Worm (Caenorhabditis elegans) whole organism, L4 larva: ENCODE data around the gene lgg-1.
A peak's percentile ranks its signal among the peaks of the same experiment; 100 is the strongest.

ENCODE experiments used
- D1046.2 ChIP-seq: fragments of 200-800 bp; sonication (Bioruptor generic); IDR thresholded peaks from 2 replicates; pipeline ENCODE4 v1.3.6; 2022; ENCODE audit warnings: missing genetic modification characterization, missing compliant biosample characterization
- F10B5.3 ChIP-seq: sonication (generic microtip); optimal IDR thresholded peaks from 2 replicates; lab custom pipeline; 2016; ENCODE audit warnings: mild to moderate bottlenecking, missing genetic modification characterization, missing compliant biosample characterization
- F44E2.7 ChIP-seq: fragments of 200-800 bp; sonication (Bioruptor generic); IDR thresholded peaks from 2 replicates; pipeline ENCODE4 v2.1.2; 2022; ENCODE audit warnings: missing genetic modification characterization, missing compliant biosample characterization
- F49E8.2 ChIP-seq: sonication (generic microtip); optimal IDR thresholded peaks from 2 replicates; lab custom pipeline; 2016; ENCODE audit warnings: missing compliant biosample characterization, mild to moderate bottlenecking, missing genetic modification characterization, borderline replicate concordance
- Y75B8A.6 ChIP-seq: fragments of 200-800 bp; sonication (Bioruptor generic); IDR thresholded peaks from 2 replicates; pipeline ENCODE4 v1.3.6; 2022; ENCODE audit warnings: missing genetic modification reagents, missing genetic modification characterization, missing compliant biosample characterization
- ZK337.2 ChIP-seq: fragments of 200-800 bp; sonication (Bioruptor generic); IDR thresholded peaks from 2 replicates; pipeline ENCODE4 v1.3.6; 2022; ENCODE audit warnings: missing genetic modification reagents, missing genetic modification characterization, missing compliant biosample characterization
- aha-1 ChIP-seq: fragments of 150-350 bp; peaks from one replicate; lab custom pipeline; 2014; ENCODE audit warnings: missing biosample characterization, missing genetic modification characterization
- ceh-20 ChIP-seq: fragments of 200-800 bp; sonication (Bioruptor generic); IDR thresholded peaks from 2 replicates; pipeline ENCODE4 v1.3.6; 2022; ENCODE audit warnings: missing genetic modification reagents, missing genetic modification characterization, missing compliant biosample characterization
- ceh-44 ChIP-seq: fragments of 200-800 bp; sonication (Bioruptor generic); IDR thresholded peaks from 2 replicates; pipeline ENCODE4 v1.3.6; 2022; ENCODE audit warnings: missing genetic modification reagents, missing genetic modification characterization, missing compliant biosample characterization
- ceh-62 ChIP-seq: sonication (generic microtip); optimal IDR thresholded peaks from 2 replicates; lab custom pipeline; 2017; ENCODE audit warnings: missing biosample characterization, missing genetic modification characterization
- ces-1 ChIP-seq: fragments of 150-350 bp; sonication (generic microtip); optimal IDR thresholded peaks from 4 replicates; lab custom pipeline; 2014; ENCODE audit warnings: missing biosample characterization, missing genetic modification reagents, missing genetic modification characterization
- cey-2 ChIP-seq: sonication (generic microtip); optimal IDR thresholded peaks from 3 replicates; lab custom pipeline; 2017; ENCODE audit warnings: missing genetic modification characterization, mild to moderate bottlenecking, missing compliant biosample characterization, antibody characterized with exemption, borderline replicate concordance; ENCODE audit not compliant: insufficient read depth
- ctbp-1 ChIP-seq: fragments of 200-800 bp; sonication (Bioruptor generic); IDR thresholded peaks from 2 replicates; pipeline ENCODE4 v1.3.6; 2022; ENCODE audit warnings: missing genetic modification reagents, missing genetic modification characterization, missing compliant biosample characterization
- daf-12 ChIP-seq: fragments of 150-350 bp; optimal IDR thresholded peaks from 2 replicates; lab custom pipeline; 2014; ENCODE audit warnings: missing biosample characterization, missing genetic modification reagents, missing genetic modification characterization
- dmd-8 ChIP-seq: fragments of 200-800 bp; sonication (Bioruptor generic); IDR thresholded peaks from 2 replicates; pipeline ENCODE4 v1.3.6; 2022; ENCODE audit warnings: missing genetic modification characterization, missing compliant biosample characterization
- duxl-1 ChIP-seq: sonication (generic microtip); optimal IDR thresholded peaks from 2 replicates; lab custom pipeline; 2016; ENCODE audit warnings: mild to moderate bottlenecking, missing genetic modification characterization, moderate library complexity, missing compliant biosample characterization; ENCODE audit not compliant: poor library complexity
- dve-1 ChIP-seq: sonication (generic microtip); optimal IDR thresholded peaks from 2 replicates; lab custom pipeline; 2017; ENCODE audit warnings: antibody characterized with exemption, mild to moderate bottlenecking, missing genetic modification characterization, missing compliant biosample characterization; ENCODE audit not compliant: insufficient read depth
- egl-43 ChIP-seq: fragments of 200-800 bp; sonication (Bioruptor generic); IDR thresholded peaks from 2 replicates; pipeline ENCODE4 v1.3.6; 2022; ENCODE audit warnings: missing genetic modification reagents, missing genetic modification characterization, missing compliant biosample characterization
- fkh-10 ChIP-seq: fragments of 150-350 bp; optimal IDR thresholded peaks from 2 replicates; lab custom pipeline; 2014; ENCODE audit warnings: missing biosample characterization, missing genetic modification reagents, missing genetic modification characterization
- gei-8 ChIP-seq: fragments of 200-800 bp; sonication (Bioruptor generic); optimal IDR thresholded peaks from 2 replicates; lab custom pipeline; 2018; ENCODE audit warnings: mild to moderate bottlenecking, missing genetic modification characterization, missing compliant biosample characterization
- hif-1 ChIP-seq, 2 experiments: sonication (generic microtip); optimal IDR thresholded peaks; 2 replicates each; lab custom pipeline; 2016 to 2017; ENCODE audit warnings: missing compliant biosample characterization in 2 of 2, missing genetic modification characterization in 2 of 2, missing genetic modification reagents in 2 of 2, missing genotype in 2 of 2, mild to moderate bottlenecking in 1 of 2
- hmg-1.1 ChIP-seq: fragments of 200-800 bp; sonication (Bioruptor generic); IDR thresholded peaks from 2 replicates; pipeline ENCODE4 v1.3.6; 2022; ENCODE audit warnings: missing genetic modification reagents, missing genetic modification characterization, missing compliant biosample characterization
- jun-1 ChIP-seq: fragments of 150-350 bp; optimal IDR thresholded peaks from 2 replicates; lab custom pipeline; 2014; ENCODE audit warnings: missing biosample characterization, missing genetic modification reagents, missing genetic modification characterization
- lin-1 ChIP-seq: fragments of 200-800 bp; sonication (Bioruptor generic); IDR thresholded peaks from 2 replicates; pipeline ENCODE4 v1.3.6; 2022; ENCODE audit warnings: missing genetic modification reagents, missing genetic modification characterization, missing compliant biosample characterization
- lin-13 ChIP-seq: fragments of 150-350 bp; optimal IDR thresholded peaks from 2 replicates; lab custom pipeline; 2014; ENCODE audit warnings: missing biosample characterization, missing genetic modification reagents, missing genetic modification characterization
- lin-15B ChIP-seq: fragments of 150-350 bp; sonication (generic microtip); optimal IDR thresholded peaks from 3 replicates; lab custom pipeline; 2014; ENCODE audit warnings: missing biosample characterization, missing genetic modification characterization
- lin-29 ChIP-seq: fragments of 200-800 bp; sonication (Bioruptor generic); IDR thresholded peaks from 2 replicates; pipeline ENCODE4 v1.3.6; 2022; ENCODE audit warnings: missing genetic modification reagents, missing genetic modification characterization, missing compliant biosample characterization
- lin-38 ChIP-seq: fragments of 200-800 bp; sonication (Bioruptor generic); IDR thresholded peaks from 2 replicates; pipeline ENCODE4 v1.3.6; 2022; ENCODE audit warnings: missing genetic modification reagents, missing genetic modification characterization, missing compliant biosample characterization
- lin-39 ChIP-seq: fragments of 150-350 bp; optimal IDR thresholded peaks from 2 replicates; lab custom pipeline; 2014; ENCODE audit warnings: missing biosample characterization, missing genetic modification reagents, missing genetic modification characterization
- lir-3 ChIP-seq: sonication (generic microtip); optimal IDR thresholded peaks from 2 replicates; lab custom pipeline; 2016; ENCODE audit warnings: mild to moderate bottlenecking, missing genetic modification characterization, missing compliant biosample characterization
- madf-5 ChIP-seq, 2 experiments: fragments of 200-800 bp; sonication (Bioruptor generic); IDR thresholded peaks; 2 replicates each; pipeline ENCODE4 v1.3.6; 2022; ENCODE audit warnings: missing compliant biosample characterization in 2 of 2, missing genetic modification characterization in 2 of 2
- mep-1 ChIP-seq: fragments of 150-350 bp; sonication (generic microtip); optimal IDR thresholded peaks from 3 replicates; lab custom pipeline; 2014; ENCODE audit warnings: missing biosample characterization, missing genetic modification characterization
- mxl-2 ChIP-seq: fragments of 200-800 bp; sonication (Bioruptor generic); conservative IDR thresholded peaks from 2 replicates; pipeline ENCODE4 v1.3.6; 2022; ENCODE audit warnings: missing genetic modification reagents, missing genetic modification characterization, missing compliant biosample characterization
- nhr-10 ChIP-seq: fragments of 150-350 bp; optimal IDR thresholded peaks from 2 replicates; lab custom pipeline; 2014; ENCODE audit warnings: missing biosample characterization, missing genetic modification characterization
- nhr-11 ChIP-seq: fragments of 150-350 bp; optimal IDR thresholded peaks from 2 replicates; lab custom pipeline; 2014; ENCODE audit warnings: missing biosample characterization, missing genetic modification characterization
- nhr-111 ChIP-seq: fragments of 200-800 bp; sonication (Bioruptor generic); optimal IDR thresholded peaks from 2 replicates; lab custom pipeline; 2018; ENCODE audit warnings: mild to moderate bottlenecking, missing genetic modification characterization, missing compliant biosample characterization
- nhr-28 ChIP-seq: fragments of 150-350 bp; optimal IDR thresholded peaks from 2 replicates; lab custom pipeline; 2014; ENCODE audit warnings: missing biosample characterization, missing genetic modification characterization
- nhr-48 ChIP-seq: sonication (generic microtip); optimal IDR thresholded peaks from 2 replicates; lab custom pipeline; 2016; ENCODE audit warnings: mild to moderate bottlenecking, missing genetic modification characterization, missing compliant biosample characterization
- nhr-6 ChIP-seq: fragments of 150-350 bp; optimal IDR thresholded peaks from 2 replicates; lab custom pipeline; 2014; ENCODE audit warnings: missing biosample characterization, missing genetic modification characterization
- pha-4 ChIP-seq, 2 experiments: fragments of 150-350 bp in 1 of 2; fragments of 200-800 bp in 1 of 2; sonication (Bioruptor generic) in 1 of 2; IDR thresholded peaks in 1 of 2; optimal IDR thresholded peaks in 1 of 2; 2 replicates each; pipeline versions ENCODE4 v1.3.6 to Lab custom; 2014 to 2022; ENCODE audit warnings: missing genetic modification characterization in 2 of 2, missing genetic modification reagents in 2 of 2, missing biosample characterization in 1 of 2, missing compliant biosample characterization in 1 of 2
- php-3 ChIP-seq: fragments of 200-800 bp; sonication (Bioruptor generic); IDR thresholded peaks from 2 replicates; pipeline ENCODE4 v1.3.6; 2022; ENCODE audit warnings: missing genetic modification reagents, missing genetic modification characterization, missing compliant biosample characterization
- saeg-2 ChIP-seq: fragments of 200-800 bp; sonication (Bioruptor generic); IDR thresholded peaks from 2 replicates; pipeline ENCODE4 v1.3.6; 2022; ENCODE audit warnings: missing genetic modification reagents, missing genetic modification characterization, missing compliant biosample characterization
- set-16 ChIP-seq: fragments of 200-800 bp; sonication (Bioruptor generic); IDR thresholded peaks from 2 replicates; pipeline ENCODE4 v1.3.6; 2022; ENCODE audit warnings: missing genetic modification reagents, missing genetic modification characterization, missing compliant biosample characterization
- tra-1 ChIP-seq: fragments of 200-800 bp; sonication (Bioruptor generic); IDR thresholded peaks from 2 replicates; pipeline ENCODE4 v1.3.6; 2022; ENCODE audit warnings: missing genetic modification reagents, missing genetic modification characterization, missing compliant biosample characterization
- unc-62 ChIP-seq, 3 experiments: fragments of 150-350 bp in 1 of 3; sonication (generic microtip); optimal IDR thresholded peaks in 2 of 3; peaks in 1 of 3; 1 replicate in 1 of 3; 2 replicates in 2 of 3; lab custom pipeline; 2014 to 2017; ENCODE audit warnings: missing biosample characterization in 3 of 3, missing genetic modification characterization in 3 of 3, missing genetic modification reagents in 3 of 3, missing genotype in 1 of 3
- zfp-3 ChIP-seq: fragments of 200-800 bp; sonication (Bioruptor generic); conservative IDR thresholded peaks from 2 replicates; pipeline ENCODE4 v1.3.6; 2022; ENCODE audit warnings: missing genetic modification reagents, missing genetic modification characterization, missing compliant biosample characterization
- zip-2 ChIP-seq: fragments of 150-350 bp; optimal IDR thresholded peaks from 2 replicates; lab custom pipeline; 2014; ENCODE audit warnings: missing biosample characterization, missing genetic modification characterization
- ztf-11 ChIP-seq: fragments of 150-350 bp; optimal IDR thresholded peaks from 2 replicates; lab custom pipeline; 2014; ENCODE audit warnings: missing biosample characterization, missing genetic modification characterization
- ztf-7 ChIP-seq: fragments of 150-350 bp; optimal IDR thresholded peaks from 2 replicates; lab custom pipeline; 2014; ENCODE audit warnings: missing biosample characterization, missing genetic modification characterization

lgg-1 gene

DNA sequence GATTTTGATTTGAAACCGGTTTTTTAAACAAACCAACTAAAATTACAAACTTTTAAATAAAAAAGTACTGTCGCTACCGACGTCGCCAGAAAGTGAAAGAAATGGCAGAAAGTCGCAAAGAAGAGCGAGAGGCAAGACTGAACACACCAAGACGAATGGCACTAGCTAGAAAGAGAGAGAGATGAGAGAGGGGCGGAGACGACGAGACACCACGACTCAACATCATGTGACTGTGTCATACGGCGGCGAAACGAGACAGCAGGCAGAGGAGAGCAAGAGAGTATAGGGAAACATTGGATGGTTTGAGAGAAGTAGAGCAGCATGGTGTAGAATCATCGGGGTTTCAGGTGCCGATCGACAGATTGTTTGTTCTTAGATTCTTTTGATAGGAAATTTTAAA lies 841 bp upstream of the lgg-1 start (continued):
- TF ChIP-seq ceh-20: peak; percentile 83
- TF ChIP-seq jun-1 (tag; lab: Kevin White, UChicago): peak; percentile 64
- no peak for TF ChIP-seq gei-8 (GFP tag; lab: Kevin White, UChicago)
- TF ChIP-seq lir-3 (tag; lab: Kevin White, UChicago): no peak
- TF ChIP-seq lin-39 (tag; lab: Kevin White, UChicago): no peak
- TF ChIP-seq lin-1: peak; percentile 65; the same call in 1 of the 2 replicates
- TF ChIP-seq nhr-11: peak; percentile 90
- peak; percentile 89 for TF ChIP-seq aha-1 (tag; lab: Kevin White, UChicago)
- TF ChIP-seq php-3: 0 out of 2 replicates have a peak, but pooled peaks have one; percentile 30
- TF ChIP-seq dve-1: peak; percentile 97
- TF ChIP-seq nhr-10 (tag; lab: Kevin White, UChicago): peak; percentile 84
- peak; percentile 79 for TF ChIP-seq nhr-48 (tag; lab: Kevin White, UChicago)
- TF ChIP-seq ceh-62 (tag; lab: Kevin White, UChicago): no peak
- TF ChIP-seq ces-1 (GFP tag; lab: Kevin White, UChicago): no peak
- TF ChIP-seq mxl-2 (GFP tag; lab: Robert Waterston, UW): 0 out of 2 replicates have a peak, but pooled peaks have one; percentile 47
- peak; percentile 92 for TF ChIP-seq hmg-1.1 (GFP tag; lab: Robert Waterston, UW)
- peak; percentile 73; the same call in 1 of the 2 replicates for TF ChIP-seq tra-1 (GFP tag; lab: Robert Waterston, UW)
- TF ChIP-seq F10B5.3 (tag; lab: Kevin White, UChicago): no peak
- no peak for TF ChIP-seq F49E8.2 (tag; lab: Kevin White, UChicago)
- no peak for TF ChIP-seq Y75B8A.6
- no peak for TF ChIP-seq lin-29 (GFP tag; lab: Robert Waterston, UW)
- TF ChIP-seq nhr-6 (tag; lab: Kevin White, UChicago): peak; percentile 65
- peak; percentile 45 for TF ChIP-seq cey-2 (tag; lab: Kevin White, UChicago)
- peak; percentile 77 for TF ChIP-seq duxl-1 (tag; lab: Kevin White, UChicago)
- no peak for TF ChIP-seq lin-15B (tag; lab: Kevin White, UChicago)
- no peak for TF ChIP-seq ceh-44 (GFP tag; lab: Robert Waterston, UW)
- peak; percentile 85 for TF ChIP-seq lin-13 (GFP tag; lab: Kevin White, UChicago)
- 0 out of 2 replicates have a peak, but pooled peaks have one; percentile 33 for TF ChIP-seq zfp-3
- TF ChIP-seq F44E2.7: no peak
- TF ChIP-seq zip-2 (tag; lab: Kevin White, UChicago): peak; percentile 26
- TF ChIP-seq ZK337.2 (GFP tag; lab: Robert Waterston, UW): no peak
- peak in 1 of 2 experiments; percentile 99 for TF ChIP-seq unc-62 (GFP tag; optimal IDR thresholded peaks at IDR 0.05 in 1 of 2; lab: Kevin White, UChicago)
- TF ChIP-seq unc-62 (tag; optimal IDR thresholded peaks at IDR 0.05; lab: Kevin White, UChicago): no peak
- TF ChIP-seq ctbp-1: peak; percentile 79
- TF ChIP-seq nhr-28: peak; percentile 85
- TF ChIP-seq daf-12: no peak
- TF ChIP-seq dmd-8 (GFP tag; lab: Robert Waterston, UW): no peak
- TF ChIP-seq egl-43: peak; percentile 78
- TF ChIP-seq saeg-2 (GFP tag; lab: Robert Waterston, UW): no peak
- TF ChIP-seq nhr-111 (GFP tag; lab: Kevin White, UChicago): no peak
- no peak for TF ChIP-seq ztf-11 (tag; lab: Kevin White, UChicago)
- peak; percentile 70; the same call in 1 of the 2 replicates for TF ChIP-seq pha-4 (GFP tag; IDR thresholded peaks at IDR 0.05; lab: Robert Waterston, UW)
- TF ChIP-seq pha-4 (tag; optimal IDR thresholded peaks at IDR 0.05; lab: Kevin White, UChicago): peak; percentile 88
- no peak for TF ChIP-seq fkh-10
- TF ChIP-seq ztf-7 (tag; lab: Kevin White, UChicago): peak; percentile 77
- TF ChIP-seq hif-1 (tag; optimal IDR thresholded peaks at IDR 0.05; lab: Kevin White, UChicago): peak in 1 of 2 experiments; percentile 74
- no peak for TF ChIP-seq D1046.2 (GFP tag; lab: Robert Waterston, UW)
- TF ChIP-seq set-16 (GFP tag; lab: Robert Waterston, UW): peak; percentile 77
- TF ChIP-seq madf-5 (GFP tag; IDR thresholded peaks at IDR 0.05; lab: Robert Waterston, UW): 0 out of 4 replicates have a peak, but pooled peaks of 1 of the 2 experiments have one; percentile 23
- peak; percentile 89 for TF ChIP-seq mep-1
- peak; percentile 74 for TF ChIP-seq lin-38 (GFP tag; lab: Robert Waterston, UW)
